Worm (Caenorhabditis elegans): Measurements from ENCODE around the gene str-8.
"Not testable (repeated sequence)": the region's sequence is repeated elsewhere in the genome, so short reads cannot be mapped to it uniquely, and the experiment has no call there.

str-8 gene

DNA sequence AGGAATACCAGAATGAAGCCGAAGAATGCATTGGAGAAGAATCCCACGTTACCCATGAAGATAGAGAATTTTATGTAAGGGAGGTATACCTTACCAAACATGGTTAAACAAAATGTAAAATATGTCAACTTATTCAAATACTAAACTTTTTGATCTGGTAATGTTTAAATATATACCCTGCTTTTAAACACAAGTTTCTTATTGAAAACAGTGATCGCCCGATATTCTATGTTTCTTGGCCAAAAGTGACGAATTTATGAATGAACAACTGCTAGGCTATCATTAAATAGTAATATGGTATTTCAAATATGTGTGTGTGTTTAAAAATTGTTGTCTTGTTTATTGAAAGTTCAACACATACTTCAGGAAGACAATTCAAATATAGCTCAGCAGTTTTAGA lies 6.5 kb upstream of the str-8 start, which contains the start of gene T23D5.8:
Gene T23D5.8, minus strand, starts transcription at position 101 of the 400 bp plus-strand sequence.
- not testable (repeated sequence) for TF ChIP-seq nhr-84 (tag; optimal IDR thresholded peaks at IDR 0.05); fkh-4 (tag; optimal IDR thresholded peaks at IDR 0.05; ENCODE audit: borderline replicate concordance); mab-9 (GFP tag; IDR thresholded peaks at IDR 0.05)

DNA sequence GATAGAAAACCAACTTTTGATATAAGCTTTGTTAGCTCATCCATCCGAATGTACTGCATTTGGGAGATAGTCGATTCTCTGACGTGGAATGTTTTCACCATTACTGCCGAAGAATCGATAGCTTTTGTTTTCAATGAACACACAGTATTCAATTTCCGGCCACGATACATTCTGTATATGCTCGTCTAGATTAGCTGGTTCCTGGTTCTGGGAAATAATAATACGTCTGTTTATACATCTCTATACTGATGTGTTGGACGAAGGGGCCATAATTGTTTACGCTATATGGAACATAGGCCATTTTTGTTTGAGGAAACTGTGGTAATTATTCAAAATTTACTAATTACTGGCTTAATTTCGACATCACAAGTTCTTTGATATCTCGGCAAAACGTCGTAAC lies 4.7 kb upstream of the str-8 start, which contains the start of gene str-6:
Gene str-6, minus strand, starts transcription at position 101 of the 400 bp plus-strand sequence.
- TF ChIP-seq nhr-77 (tag; optimal IDR thresholded peaks at IDR 0.05) (no peak), grh-1 (GFP tag; IDR thresholded peaks at IDR 0.05) (no peak), aha-1 (tag; optimal IDR thresholded peaks at IDR 0.05) (no peak), xbp-1 (tag; optimal IDR thresholded peaks at IDR 0.05) (no peak), zag-1 (tag; optimal IDR thresholded peaks at IDR 0.05) (no peak), blmp-1 (tag; optimal IDR thresholded peaks at IDR 0.05) (no peak), nhr-85 (tag) (no peak), zip-4 (GFP tag; optimal IDR thresholded peaks at IDR 0.05) (no peak), fos-1 (tag; optimal IDR thresholded peaks at IDR 0.05) (no peak), unc-62 (GFP tag; optimal IDR thresholded peaks at IDR 0.05) (no peak), F16B12.6 (tag; optimal IDR thresholded peaks at IDR 0.05) (no peak), lin-13 (GFP tag; optimal IDR thresholded peaks at IDR 0.05) (no peak), ceh-82 (tag; optimal IDR thresholded peaks at IDR 0.05) (no peak), ztf-4 (tag; optimal IDR thresholded peaks at IDR 0.05) (no peak), mdl-1 (tag; optimal IDR thresholded peaks at IDR 0.05) (no peak)

DNA sequence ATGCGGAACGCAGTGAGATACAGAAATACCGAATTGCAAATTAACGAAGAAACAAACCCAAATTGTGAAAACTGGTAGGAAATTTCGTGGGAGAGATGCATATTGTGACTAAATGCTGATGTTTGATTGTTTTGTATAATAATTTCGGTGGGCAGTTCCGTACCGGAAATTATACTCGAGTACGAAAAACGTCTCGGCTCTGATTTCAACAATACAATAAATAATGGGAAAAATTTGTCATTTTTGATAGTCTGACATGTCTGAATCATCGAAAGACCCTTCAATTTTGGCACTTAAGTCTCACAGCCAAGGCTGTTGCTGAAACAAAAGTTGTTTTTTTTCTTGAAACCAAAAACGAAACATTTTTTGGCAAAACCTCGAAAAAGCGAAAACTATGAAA lies 2.8 kb upstream of the str-8 start, which contains the start of gene str-43:
Gene str-43, minus strand, starts transcription at position 101 of the 400 bp plus-strand sequence.
- TF ChIP-seq C04F5.9 (tag; optimal IDR thresholded peaks at IDR 0.05) (no peak), ztf-11 (tag; optimal IDR thresholded peaks at IDR 0.05) (no peak), zip-4 (GFP tag; optimal IDR thresholded peaks at IDR 0.05) (no peak), egl-13 (tag; optimal IDR thresholded peaks at IDR 0.05) (no peak)

DNA sequence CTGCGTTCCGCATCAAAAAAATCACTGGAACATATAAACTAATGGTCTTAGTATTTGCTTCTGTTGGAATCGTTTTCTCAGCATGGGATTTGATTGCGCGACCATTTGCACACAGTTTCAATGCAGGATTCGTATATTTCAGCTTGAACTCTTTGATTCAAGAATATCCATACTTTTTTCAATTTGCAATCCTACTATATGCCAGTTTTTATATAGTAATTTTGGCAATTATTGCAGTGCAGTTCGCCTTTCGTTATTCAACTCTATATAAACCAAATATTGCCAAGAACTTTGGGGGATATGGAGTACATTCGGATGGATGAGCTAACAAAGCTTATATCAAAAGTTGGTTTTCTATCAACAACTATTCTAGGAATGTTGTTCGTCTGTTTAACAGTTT lies 1.9 kb upstream of the str-8 start, which contains the start of gene str-5:
Gene str-5, plus strand, starts transcription at position 301 of the 400 bp plus-strand sequence.
- TF ChIP-seq mep-1, elt-2, unc-30 (tag; optimal IDR thresholded peaks at IDR 0.05): not testable (repeated sequence)

DNA sequence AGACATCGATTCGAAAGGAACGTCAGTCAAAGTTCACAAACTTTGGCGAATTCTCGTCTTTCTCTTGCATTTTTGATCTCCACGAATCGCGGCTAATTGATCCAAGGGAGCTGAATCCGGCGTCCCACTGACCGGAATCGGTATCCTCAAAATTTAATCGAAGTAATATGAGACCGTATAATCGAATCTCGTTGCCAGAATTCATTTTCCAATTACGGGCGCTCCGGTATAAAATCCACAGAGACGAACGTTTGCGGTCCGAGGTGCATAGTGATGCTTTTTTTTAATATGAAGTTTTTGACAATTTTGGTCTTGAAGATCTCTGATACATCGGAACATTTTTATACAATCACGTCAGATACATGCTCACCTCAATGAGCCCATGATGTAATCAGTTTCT lies 2.8 kb downstream of the str-8 start:
- TF ChIP-seq efl-1 (optimal IDR thresholded peaks at IDR 0.05) (no peak), efl-1 (GFP tag; optimal IDR thresholded peaks at IDR 0.05 in 1 of 2) (no peak), tbx-2 (tag; optimal IDR thresholded peaks at IDR 0.05) (no peak), nhr-19 (GFP tag; conservative IDR thresholded peaks at IDR 0.05) (no peak), nhr-20 (tag; optimal IDR thresholded peaks at IDR 0.05) (no peak), mef-2 (tag; optimal IDR thresholded peaks at IDR 0.05) (no peak), mep-1 (tag; optimal IDR thresholded peaks at IDR 0.05) (no peak), nhr-71 (tag; optimal IDR thresholded peaks at IDR 0.05) (no peak), lsy-2 (tag; optimal IDR thresholded peaks at IDR 0.05) (no peak), unc-86 (tag; optimal IDR thresholded peaks at IDR 0.05) (no peak), isw-1 (GFP tag; IDR thresholded peaks at IDR 0.05) (no peak), irx-1 (tag; optimal IDR thresholded peaks at IDR 0.05) (no peak), dsc-1 (tag; optimal IDR thresholded peaks at IDR 0.05) (no peak), unc-30 (tag; optimal IDR thresholded peaks at IDR 0.05) (no peak), nhr-76 (tag; optimal IDR thresholded peaks at IDR 0.05) (no peak)

Data from whole organism, L1 larva.